Fruit fly (Drosophila melanogaster) whole organism, prepupa: ENCODE results near the gene CG1943.

ENCODE experiments used
- CG31627 ChIP-seq: fragments of 200-800 bp; sonication (Bioruptor generic); optimal IDR thresholded peaks from 3 replicates; lab custom pipeline; 2016; ENCODE audit warnings: missing biosample characterization, missing genetic modification characterization
- CG6163 ChIP-seq: fragments of 200-800 bp; sonication (Bioruptor generic); IDR thresholded peaks from 3 replicates; pipeline ENCODE4 v1.3.6; 2022; ENCODE audit warnings: missing biosample characterization, missing genetic modification characterization
- CG6276 ChIP-seq: fragments of 200-800 bp; sonication (Bioruptor generic); optimal IDR thresholded peaks from 2 replicates; lab custom pipeline; 2017; ENCODE audit warnings: missing biosample characterization, mild to moderate bottlenecking, missing genetic modification characterization
- Gug ChIP-seq: fragments of 200-800 bp; sonication (Bioruptor generic); IDR thresholded peaks from 2 replicates; pipeline ENCODE4 v1.3.6; 2022; ENCODE audit warnings: missing biosample characterization, missing genetic modification characterization
- Hr39 ChIP-seq: fragments of 200-800 bp; sonication (Bioruptor generic); optimal IDR thresholded peaks from 2 replicates; lab custom pipeline; 2016; ENCODE audit warnings: missing biosample characterization, missing genetic modification characterization
- Lpt ChIP-seq: fragments of 200-800 bp; sonication (Bioruptor generic); optimal IDR thresholded peaks from 3 replicates; lab custom pipeline; 2016; ENCODE audit warnings: missing biosample characterization, missing genetic modification characterization
- cyc ChIP-seq: fragments of 200-800 bp; sonication (Bioruptor generic); optimal IDR thresholded peaks from 3 replicates; lab custom pipeline; 2016; ENCODE audit warnings: missing biosample characterization, missing genetic modification characterization
- esn ChIP-seq: fragments of 200-800 bp; sonication (Bioruptor generic); optimal IDR thresholded peaks from 2 replicates; lab custom pipeline; 2016; ENCODE audit warnings: missing biosample characterization, mild to moderate bottlenecking, missing genetic modification characterization, moderate library complexity
- ss ChIP-seq, 2 experiments: fragments of 200-800 bp; sonication (Bioruptor generic); optimal IDR thresholded peaks; 2 replicates in 1 of 2; 3 replicates in 1 of 2; lab custom pipeline; 2017 to 2018; ENCODE audit warnings: mild to moderate bottlenecking in 2 of 2, missing biosample characterization in 2 of 2, missing genetic modification characterization in 2 of 2, moderate library complexity in 1 of 2
- topi ChIP-seq: fragments of 200-800 bp; sonication (Bioruptor generic); optimal IDR thresholded peaks from 3 replicates; lab custom pipeline; 2016; ENCODE audit warnings: missing biosample characterization, missing genetic modification characterization

- TF ChIP-seq Hr39 (GFP tag; lab: Kevin White, UChicago) (no peak), CG31627 (GFP tag; lab: Kevin White, UChicago) (no peak), cyc (GFP tag; lab: Kevin White, UChicago) (no peak), Gug (no peak), ss (GFP tag; optimal IDR thresholded peaks at IDR 0.05; lab: Kevin White, UChicago) (no peak), CG6163 (no peak), topi (no peak), CG6276 (GFP tag; lab: Kevin White, UChicago) (no peak), esn (GFP tag; lab: Kevin White, UChicago) (no peak), Lpt (GFP tag; lab: Kevin White, UChicago) (no peak)
Observed at dm6 chr3R:7116511-7116910, 41.9 kb downstream of the CG1943 start.
